Worm (Caenorhabditis elegans): ENCODE data around the gene str-1.

- TF ChIP-seq ama-1 (optimal IDR thresholded peaks at IDR 0.05) (no peak), tbx-11 (GFP tag; IDR thresholded peaks at IDR 0.05) (no peak), F13C5.2 (tag; optimal IDR thresholded peaks at IDR 0.05) (no peak), sea-1 (GFP tag; conservative IDR thresholded peaks at IDR 0.05) (no peak)
These were observed 18.2 kb downstream of the str-1 start, which contains the start of gene R13A1.5 for ce11 chrIV:7191745-7192144.

Data from whole organism, early embryonic.